Worm (Caenorhabditis elegans) whole organism, L3 larva: Measurements from ENCODE around the gene gpr-1.
A peak's percentile ranks its signal among the peaks of the same experiment; 100 is the strongest.

ENCODE experiments used
- R02D3.7 ChIP-seq: fragments of 150-350 bp; optimal IDR thresholded peaks from 2 replicates; lab custom pipeline; 2014; ENCODE audit warnings: missing biosample characterization, missing genetic modification characterization
- aly-2 ChIP-seq: fragments of 150-350 bp; optimal IDR thresholded peaks from 2 replicates; lab custom pipeline; 2014; ENCODE audit warnings: missing biosample characterization, missing genetic modification characterization
- ceh-16 ChIP-seq: sonication (generic microtip); optimal IDR thresholded peaks from 2 replicates; lab custom pipeline; 2017; ENCODE audit warnings: missing biosample characterization, missing genetic modification characterization
- ceh-28 ChIP-seq: fragments of 150-350 bp; optimal IDR thresholded peaks from 2 replicates; lab custom pipeline; 2014; ENCODE audit warnings: missing biosample characterization, missing genetic modification reagents, missing genetic modification characterization
- ceh-82 ChIP-seq: fragments of 150-350 bp; optimal IDR thresholded peaks from 2 replicates; lab custom pipeline; 2014; ENCODE audit warnings: missing biosample characterization, missing genetic modification characterization
- ceh-9 ChIP-seq: sonication (generic microtip); optimal IDR thresholded peaks from 2 replicates; lab custom pipeline; 2018; ENCODE audit warnings: missing biosample characterization, missing genetic modification characterization
- daf-12 ChIP-seq: fragments of 150-350 bp; optimal IDR thresholded peaks from 2 replicates; lab custom pipeline; 2014; ENCODE audit warnings: missing biosample characterization, missing genetic modification reagents, missing genetic modification characterization
- egl-5 ChIP-seq: fragments of 150-350 bp; optimal IDR thresholded peaks from 2 replicates; lab custom pipeline; 2017; ENCODE audit warnings: missing biosample characterization, missing genetic modification reagents, missing genetic modification characterization, inconsistent platforms
- elt-1 ChIP-seq: fragments of 150-350 bp; optimal IDR thresholded peaks from 2 replicates; lab custom pipeline; 2014; ENCODE audit warnings: missing biosample characterization, missing genetic modification characterization
- elt-2 ChIP-seq: sonication (generic microtip); optimal IDR thresholded peaks from 2 replicates; lab custom pipeline; 2016; ENCODE audit warnings: missing genetic modification reagents, mild to moderate bottlenecking, missing genetic modification characterization, missing compliant biosample characterization
- elt-3 ChIP-seq, 3 experiments: fragments of 150-350 bp in 1 of 3; sonication (generic microtip) in 2 of 3; optimal IDR thresholded peaks; 2 replicates in 2 of 3; 4 replicates in 1 of 3; lab custom pipeline; 2014 to 2017; ENCODE audit warnings: missing biosample characterization in 3 of 3, missing genetic modification characterization in 3 of 3
- fkh-2 ChIP-seq: fragments of 150-350 bp; optimal IDR thresholded peaks from 2 replicates; lab custom pipeline; 2014; ENCODE audit warnings: missing biosample characterization, missing genetic modification reagents, missing genetic modification characterization
- fos-1 ChIP-seq: fragments of 150-350 bp; optimal IDR thresholded peaks from 2 replicates; lab custom pipeline; 2014; ENCODE audit warnings: missing biosample characterization, missing genetic modification characterization
- hmg-11 ChIP-seq: sonication (generic microtip); optimal IDR thresholded peaks from 2 replicates; lab custom pipeline; 2016; ENCODE audit warnings: missing genetic modification characterization, missing compliant biosample characterization
- jun-1 ChIP-seq: fragments of 150-350 bp; optimal IDR thresholded peaks from 2 replicates; lab custom pipeline; 2014; ENCODE audit warnings: missing biosample characterization, missing genetic modification reagents, missing genetic modification characterization
- lin-15B ChIP-seq: fragments of 150-350 bp; optimal IDR thresholded peaks from 2 replicates; lab custom pipeline; 2014; ENCODE audit warnings: missing biosample characterization, missing genetic modification characterization
- lin-39 ChIP-seq: fragments of 150-350 bp; optimal IDR thresholded peaks from 2 replicates; lab custom pipeline; 2018; ENCODE audit warnings: missing biosample characterization, missing genetic modification reagents, missing genetic modification characterization
- lsy-12 ChIP-seq: sonication (generic microtip); optimal IDR thresholded peaks from 2 replicates; lab custom pipeline; 2016; ENCODE audit warnings: mild to moderate bottlenecking, missing genetic modification characterization, missing compliant biosample characterization
- mml-1 ChIP-seq: fragments of 150-350 bp; sonication (generic microtip); optimal IDR thresholded peaks from 3 replicates; lab custom pipeline; 2014; ENCODE audit warnings: missing biosample characterization, missing genetic modification characterization
- nfya-1 ChIP-seq: sonication (generic microtip); optimal IDR thresholded peaks from 2 replicates; lab custom pipeline; 2017; ENCODE audit warnings: missing genetic modification characterization, mild to moderate bottlenecking, missing compliant biosample characterization, antibody characterized with exemption, moderate library complexity; ENCODE audit not compliant: insufficient read depth
- nhr-11 ChIP-seq: fragments of 150-350 bp; optimal IDR thresholded peaks from 2 replicates; lab custom pipeline; 2014; ENCODE audit warnings: missing biosample characterization, missing genetic modification characterization
- nhr-12 ChIP-seq: fragments of 150-350 bp; optimal IDR thresholded peaks from 2 replicates; lab custom pipeline; 2014; ENCODE audit warnings: missing biosample characterization, missing genetic modification characterization
- nhr-23 ChIP-seq: fragments of 150-350 bp; optimal IDR thresholded peaks from 2 replicates; lab custom pipeline; 2014; ENCODE audit warnings: missing biosample characterization, missing genetic modification reagents, missing genetic modification characterization
- nhr-237 ChIP-seq: fragments of 150-350 bp; optimal IDR thresholded peaks from 2 replicates; lab custom pipeline; 2014; ENCODE audit warnings: missing biosample characterization, missing genetic modification characterization
- nhr-25 ChIP-seq: sonication (generic microtip); optimal IDR thresholded peaks from 2 replicates; lab custom pipeline; 2017; ENCODE audit warnings: missing biosample characterization, missing genetic modification characterization
- nhr-28 ChIP-seq: fragments of 150-350 bp; optimal IDR thresholded peaks from 2 replicates; lab custom pipeline; 2014; ENCODE audit warnings: missing biosample characterization, missing genetic modification characterization
- pha-4 ChIP-seq: fragments of 150-350 bp; optimal IDR thresholded peaks from 2 replicates; lab custom pipeline; 2014; ENCODE audit warnings: missing biosample characterization, missing genetic modification reagents, missing genetic modification characterization
- pqm-1 ChIP-seq: fragments of 150-350 bp; optimal IDR thresholded peaks from 2 replicates; lab custom pipeline; 2017; ENCODE audit warnings: missing biosample characterization, missing genetic modification characterization, inconsistent platforms
- sea-2 ChIP-seq: fragments of 150-350 bp; sonication (generic microtip); optimal IDR thresholded peaks from 4 replicates; lab custom pipeline; 2014; ENCODE audit warnings: missing biosample characterization, missing genetic modification reagents, missing genetic modification characterization
- skn-1 ChIP-seq: fragments of 150-350 bp; optimal IDR thresholded peaks from 2 replicates; lab custom pipeline; 2014; ENCODE audit warnings: missing biosample characterization, missing genetic modification characterization
- snpc-4 ChIP-seq: fragments of 150-350 bp; optimal IDR thresholded peaks from 2 replicates; lab custom pipeline; 2014; ENCODE audit warnings: missing biosample characterization, missing genetic modification characterization
- tbx-2 ChIP-seq: sonication (generic microtip); optimal IDR thresholded peaks from 2 replicates; lab custom pipeline; 2016; ENCODE audit warnings: mild to moderate bottlenecking, missing genetic modification characterization, missing compliant biosample characterization
- unc-39 ChIP-seq: sonication (generic microtip); optimal IDR thresholded peaks from 4 replicates; lab custom pipeline; 2017; ENCODE audit warnings: missing biosample characterization, missing genetic modification characterization
- unc-62 ChIP-seq: fragments of 150-350 bp; sonication (generic microtip); optimal IDR thresholded peaks from 4 replicates; lab custom pipeline; 2014; ENCODE audit warnings: missing biosample characterization, missing genetic modification reagents, missing genetic modification characterization
- zag-1 ChIP-seq: fragments of 150-350 bp; optimal IDR thresholded peaks from 2 replicates; lab custom pipeline; 2014; ENCODE audit warnings: missing biosample characterization, missing genetic modification characterization
- ztf-11 ChIP-seq: fragments of 150-350 bp; optimal IDR thresholded peaks from 2 replicates; lab custom pipeline; 2014; ENCODE audit warnings: missing biosample characterization, missing genetic modification characterization

Gene gpr-1

ce11 chrIII:8593620-8594019 lies 35.1 kb upstream of the gpr-1 start, which contains the start of gene C06E1.7:
Gene C06E1.7 (minus strand): TSS chrIII:8593720.
- TF ChIP-seq pha-4 (tag; lab: Kevin White, UChicago) (no peak), pqm-1 (tag; lab: Kevin White, UChicago) (no peak), fkh-2 (no peak), lin-15B (no peak), ceh-82 (tag; lab: Kevin White, UChicago) (no peak), nhr-12 (no peak), egl-5 (no peak), mml-1 (tag; lab: Kevin White, UChicago) (no peak), lin-39 (tag; lab: Kevin White, UChicago) (no peak), unc-62 (GFP tag; lab: Kevin White, UChicago) (no peak), unc-39 (no peak), fos-1 (tag; lab: Kevin White, UChicago) (no peak), jun-1 (no peak), skn-1 (tag; lab: Kevin White, UChicago) (no peak), nhr-11 (tag; lab: Kevin White, UChicago) (no peak), ceh-16 (tag; lab: Kevin White, UChicago) (no peak), snpc-4 (tag; lab: Kevin White, UChicago) (no peak)

DNA sequence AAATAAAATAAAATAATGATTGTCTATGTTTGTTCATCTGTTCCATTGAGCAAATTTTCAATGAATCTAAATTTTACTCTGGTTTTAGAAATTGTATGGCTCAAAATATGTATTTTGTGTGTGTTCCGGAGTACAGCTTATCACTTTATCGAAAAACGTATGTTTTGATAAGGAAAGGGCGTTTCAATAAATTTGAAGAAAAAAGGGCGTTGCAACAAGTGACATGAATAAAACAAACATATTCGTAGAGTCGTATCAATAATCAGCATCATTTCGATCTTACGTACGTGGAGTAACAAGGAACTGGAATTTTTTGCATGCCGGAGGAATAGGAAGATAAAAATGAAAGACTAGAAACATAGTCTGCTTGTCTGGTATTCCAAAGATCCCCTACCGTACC lies 34.6 kb upstream of the gpr-1 start:
- TF ChIP-seq zag-1 (tag; lab: Kevin White, UChicago) (no peak), elt-2 (tag; lab: Kevin White, UChicago) (peak; percentile 69), pqm-1 (tag; lab: Kevin White, UChicago) (peak; percentile 78), snpc-4 (tag; lab: Kevin White, UChicago) (no peak)

- TF ChIP-seq nfya-1 (no peak), ztf-11 (tag; lab: Kevin White, UChicago) (no peak), elt-2 (tag; lab: Kevin White, UChicago) (no peak), nhr-23 (tag; lab: Kevin White, UChicago) (peak; percentile 86)
These were observed 32.0 kb upstream of the gpr-1 start for ce11 chrIII:8596692-8597091.

- TF ChIP-seq zag-1 (tag; lab: Kevin White, UChicago), result no peak
- TF ChIP-seq ceh-16 (tag; lab: Kevin White, UChicago), result no peak
- TF ChIP-seq elt-3 (tag; optimal IDR thresholded peaks at IDR 0.05; lab: Kevin White, UChicago), result no peak
- no peak for TF ChIP-seq fkh-2
- TF ChIP-seq unc-39, result no peak
- TF ChIP-seq unc-62 (GFP tag; lab: Kevin White, UChicago), result no peak
- TF ChIP-seq nhr-11 (tag; lab: Kevin White, UChicago), result no peak
- TF ChIP-seq tbx-2 (tag; lab: Kevin White, UChicago), result no peak
- no peak for TF ChIP-seq jun-1
- no peak for TF ChIP-seq fos-1 (tag; lab: Kevin White, UChicago)
These were observed 31.0 kb upstream of the gpr-1 start, which contains the start of gene ztf-30 for ce11 chrIII:8597770-8598169. Gene ztf-30 (minus strand): TSS chrIII:8597870.

DNA sequence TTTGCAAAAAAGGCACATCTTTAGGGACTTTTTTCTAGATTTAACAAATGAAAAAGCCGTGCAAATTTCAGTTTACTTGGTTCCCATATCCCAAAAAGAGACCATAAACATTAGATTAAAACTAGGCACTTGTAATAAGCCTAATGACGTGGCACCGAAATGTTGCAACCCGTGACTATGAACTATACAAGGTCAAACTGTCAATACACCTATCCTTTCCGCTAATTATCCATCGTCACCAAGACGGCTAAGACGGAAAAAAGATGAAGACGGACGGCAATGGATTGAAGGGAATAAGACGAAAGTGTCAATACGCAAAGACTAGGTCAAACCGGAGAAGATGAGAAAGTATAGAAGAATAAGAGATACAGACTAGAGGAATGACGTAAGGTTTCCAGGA lies 29.8 kb upstream of the gpr-1 start:
- peak; percentile 26 for TF ChIP-seq nhr-25 (tag; lab: Kevin White, UChicago)
- no peak for TF ChIP-seq R02D3.7 (tag; lab: Kevin White, UChicago)
- peak; percentile 90 for TF ChIP-seq nhr-23 (tag; lab: Kevin White, UChicago)

ce11 chrIII:8602148-8602547 lies 26.6 kb upstream of the gpr-1 start:
- TF ChIP-seq elt-1 (tag; lab: Kevin White, UChicago) (no peak), nhr-23 (tag; lab: Kevin White, UChicago) (peak; percentile 87)
- TF ChIP-seq, all 47 proteins: peak for 1

DNA sequence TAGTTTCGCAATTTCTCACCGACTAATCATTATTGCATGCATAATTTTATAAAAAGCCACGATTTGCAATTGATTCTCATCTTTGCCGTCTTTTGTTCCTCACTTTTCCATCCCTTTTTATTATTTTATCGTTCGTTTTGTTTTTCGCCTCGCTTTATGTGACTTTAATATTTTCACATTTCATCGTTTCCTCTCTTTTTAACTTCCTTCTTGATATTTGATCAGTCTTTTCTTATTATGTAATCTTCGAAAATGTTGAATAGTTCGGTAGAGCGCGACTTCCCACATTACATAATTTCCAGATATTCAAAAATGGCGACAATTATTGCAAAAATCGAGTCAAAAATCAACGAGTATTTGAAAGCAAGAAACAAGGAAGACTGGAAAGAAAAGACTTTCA lies 23.2 kb upstream of the gpr-1 start, which contains the start of gene C06E1.1:
Gene C06E1.1, plus strand, starts transcription at position 301 of the 400 bp plus-strand sequence.
- TF ChIP-seq unc-39 (no peak), sea-2 (GFP tag; lab: Kevin White, UChicago) (no peak), aly-2 (no peak), hmg-11 (no peak), ztf-11 (tag; lab: Kevin White, UChicago) (no peak), zag-1 (tag; lab: Kevin White, UChicago) (no peak), nhr-28 (tag; lab: Kevin White, UChicago) (no peak), ceh-9 (tag; lab: Kevin White, UChicago) (no peak), lsy-12 (no peak), nhr-12 (no peak), daf-12 (tag; lab: Kevin White, UChicago) (no peak), nhr-237 (tag; lab: Kevin White, UChicago) (no peak), mml-1 (tag; lab: Kevin White, UChicago) (no peak), pha-4 (tag; lab: Kevin White, UChicago) (no peak), jun-1 (no peak), fkh-2 (no peak), lin-39 (tag; lab: Kevin White, UChicago) (no peak), ceh-28 (tag; lab: Kevin White, UChicago) (no peak)
